Fruit fly (Drosophila melanogaster): ENCODE data around the gene CG3061.

Gene CG3061

dm6 chr3R:13983272-13984032 is 48.7 kb upstream of the CG3061 start (continued):
- peak; percentile 54 for TF ChIP-seq MBD-R2 (GFP tag; IDR thresholded peaks at IDR 0.05)
- peak; percentile 83 for TF ChIP-seq CG8359 (GFP tag; optimal IDR thresholded peaks at IDR 0.05; ENCODE audit: borderline replicate concordance)
- peak; percentile 76 for TF ChIP-seq gcm2 (GFP tag; optimal IDR thresholded peaks at IDR 0.05)
- peak; percentile 87 for TF ChIP-seq CG11723 (GFP tag; optimal IDR thresholded peaks at IDR 0.05)
- TF ChIP-seq MESR4 (GFP tag; optimal IDR thresholded peaks at IDR 0.05): peak; percentile 59
- peak; percentile 50; the same call in 1 of the 2 replicates for TF ChIP-seq Bgb (GFP tag; IDR thresholded peaks at IDR 0.05; ENCODE audit: partially characterized antibody)
- peak; percentile 57 for TF ChIP-seq CG7928 (GFP tag; optimal IDR thresholded peaks at IDR 0.05)
- TF ChIP-seq CG4730 (GFP tag; IDR thresholded peaks at IDR 0.05): peak; percentile 71
- peak; percentile 84 for TF ChIP-seq Nf-YC (tag; optimal IDR thresholded peaks at IDR 0.05)
- TF ChIP-seq Med (GFP tag): peak; percentile 98
- TF ChIP-seq nmo (GFP tag; optimal IDR thresholded peaks at IDR 0.05): peak; percentile 93
- TF ChIP-seq Fer3 (tag; optimal IDR thresholded peaks at IDR 0.05): peak; percentile 89
- peak; percentile 81 for TF ChIP-seq CG1647 (GFP tag; optimal IDR thresholded peaks at IDR 0.05)
- TF ChIP-seq HLHmδ (GFP tag; optimal IDR thresholded peaks at IDR 0.05): peak; percentile 60
- TF ChIP-seq Dek (tag; optimal IDR thresholded peaks at IDR 0.05): peak; percentile 91
- peak; percentile 90 for TF ChIP-seq Ssrp (tag; optimal IDR thresholded peaks at IDR 0.05)
- peak; percentile 99 for TF ChIP-seq CG10431 (GFP tag; optimal IDR thresholded peaks at IDR 0.05)
- TF ChIP-seq Abd-B (GFP tag; optimal IDR thresholded peaks at IDR 0.05): peak; percentile 90
- TF ChIP-seq CG32772 (GFP tag; IDR thresholded peaks at IDR 0.05): peak; percentile 81; the same call in 1 of the 2 replicates
- TF ChIP-seq NC2β (GFP tag; optimal IDR thresholded peaks at IDR 0.05): peak; percentile 93
- peak; percentile 95 for TF ChIP-seq lilli (GFP tag; optimal IDR thresholded peaks at IDR 0.05)
- peak; percentile 93 for TF ChIP-seq az2 (GFP tag; optimal IDR thresholded peaks at IDR 0.05)
- peak; percentile 94 for TF ChIP-seq Xbp1 (GFP tag; optimal IDR thresholded peaks at IDR 0.05)
- TF ChIP-seq tup (GFP tag; optimal IDR thresholded peaks at IDR 0.05): peak; percentile 76
- peak; percentile 95 for TF ChIP-seq CG17829 (tag; optimal IDR thresholded peaks at IDR 0.05)
- peak; percentile 93 for TF ChIP-seq Camta (GFP tag; optimal IDR thresholded peaks at IDR 0.05)
- peak; percentile 88 for TF ChIP-seq Drgx (GFP tag; IDR thresholded peaks at IDR 0.05)
- TF ChIP-seq lola (GFP tag; optimal IDR thresholded peaks at IDR 0.05): peak in 1 of 3 experiments; percentile 91
- peak; percentile 61 for TF ChIP-seq Ravus (GFP tag; IDR thresholded peaks at IDR 0.05)
- TF ChIP-seq gro (GFP tag; optimal IDR thresholded peaks at IDR 0.05): peak; percentile 97
- TF ChIP-seq otp (GFP tag; IDR thresholded peaks at IDR 0.05): peak; percentile 74; the same call in 1 of the 3 replicates
- TF ChIP-seq CG12659 (GFP tag; optimal IDR thresholded peaks at IDR 0.05): peak; percentile 90
- peak; percentile 92 for TF ChIP-seq Oli (tag; optimal IDR thresholded peaks at IDR 0.05)
- TF ChIP-seq CG13123 (GFP tag; optimal IDR thresholded peaks at IDR 0.05): peak; percentile 88
- peak; percentile 96 for TF ChIP-seq CG2712 (tag; optimal IDR thresholded peaks at IDR 0.05)
- TF ChIP-seq CG4360 (GFP tag; IDR thresholded peaks at IDR 0.05): 0 out of 2 replicates have a peak, but pooled peaks have one; percentile 27
- TF ChIP-seq org-1 (GFP tag; optimal IDR thresholded peaks at IDR 0.05): peak; percentile 96
- TF ChIP-seq en (GFP tag; optimal IDR thresholded peaks at IDR 0.05): peak; percentile 91
- TF ChIP-seq CG10462 (GFP tag; optimal IDR thresholded peaks at IDR 0.05): peak; percentile 82
- TF ChIP-seq br (optimal IDR thresholded peaks at IDR 0.05): no peak
- peak; percentile 90 for TF ChIP-seq HLH3B (GFP tag; IDR thresholded peaks at IDR 0.05)
- TF ChIP-seq CG18476 (GFP tag; optimal IDR thresholded peaks at IDR 0.05): peak; percentile 78
- TF ChIP-seq Nf-YB (GFP tag; optimal IDR thresholded peaks at IDR 0.05): peak; percentile 81
- peak; percentile 85 for TF ChIP-seq trem (tag; optimal IDR thresholded peaks at IDR 0.05)
- peak; percentile 78 for TF ChIP-seq exex (tag; optimal IDR thresholded peaks at IDR 0.05)
- TF ChIP-seq Max (GFP tag; optimal IDR thresholded peaks at IDR 0.05): peak; percentile 91
- 0 out of 2 replicates have a peak, but pooled peaks have one; percentile 52 for TF ChIP-seq sim (GFP tag; IDR thresholded peaks at IDR 0.05)
- peak; percentile 57 for TF ChIP-seq ftz-f1 (GFP tag; optimal IDR thresholded peaks at IDR 0.05)
- TF ChIP-seq pzg (GFP tag; optimal IDR thresholded peaks at IDR 0.05): peak; percentile 10
